Fruit fly (Drosophila melanogaster) whole organism, embryonic: ENCODE data around the gene Hrb98DE.
A peak's percentile ranks its signal among the peaks of the same experiment; 100 is the strongest.

ENCODE experiments used
- Abd-B ChIP-seq: fragments of 200-800 bp; sonication (Bioruptor generic); optimal IDR thresholded peaks from 2 replicates; lab custom pipeline; 2018; ENCODE audit warnings: missing biosample characterization, mild to moderate bottlenecking, missing genetic modification characterization, moderate library complexity
- Adf1 ChIP-seq: fragments of 200-800 bp; sonication (Bioruptor generic); IDR thresholded peaks from 2 replicates; pipeline ENCODE4 v1.3.6; 2022; ENCODE audit warnings: missing biosample characterization, missing genetic modification characterization
- Antp ChIP-seq: fragments of 200-800 bp; sonication (Bioruptor generic); optimal IDR thresholded peaks from 3 replicates; lab custom pipeline; 2016; ENCODE audit warnings: missing biosample characterization, missing genetic modification characterization
- Asciz ChIP-seq: fragments of 200-800 bp; sonication (Bioruptor generic); optimal IDR thresholded peaks from 2 replicates; lab custom pipeline; 2017; ENCODE audit warnings: missing biosample characterization, mild to moderate bottlenecking, missing genetic modification characterization, missing genetic modification reagents
- CG10321 ChIP-seq: fragments of 200-800 bp; sonication (Bioruptor generic); IDR thresholded peaks from 2 replicates; pipeline ENCODE4 v1.3.6; 2022; ENCODE audit warnings: missing biosample characterization, missing genetic modification characterization
- CG10366 ChIP-seq: fragments of 200-800 bp; sonication (Bioruptor generic); IDR thresholded peaks from 2 replicates; pipeline ENCODE4 v1.3.6; 2022; ENCODE audit warnings: missing biosample characterization, missing genetic modification characterization
- CG10959 ChIP-seq: fragments of 200-800 bp; sonication (Bioruptor generic); IDR thresholded peaks from 2 replicates; pipeline ENCODE4 v1.3.6; 2022; ENCODE audit warnings: missing biosample characterization, missing genetic modification characterization
- CG11093 ChIP-seq: fragments of 200-800 bp; sonication (Bioruptor generic); IDR thresholded peaks from 3 replicates; pipeline ENCODE4 v1.3.6; 2022; ENCODE audit warnings: missing biosample characterization, missing genetic modification characterization
- CG11695 ChIP-seq: fragments of 200-800 bp; sonication (Bioruptor generic); IDR thresholded peaks from 3 replicates; pipeline ENCODE4 v1.3.6; 2022; ENCODE audit warnings: missing biosample characterization, missing genetic modification characterization
- CG13624 ChIP-seq: fragments of 200-800 bp; sonication (Bioruptor generic); optimal IDR thresholded peaks from 2 replicates; lab custom pipeline; 2016; ENCODE audit warnings: missing biosample characterization, missing genetic modification characterization
- CG14860 ChIP-seq: fragments of 200-800 bp; sonication (Bioruptor generic); IDR thresholded peaks from 3 replicates; pipeline ENCODE4 v1.3.6; 2022; ENCODE audit warnings: missing biosample characterization, missing genetic modification characterization; ENCODE audit not compliant: partially characterized antibody
- CG17328 ChIP-seq: fragments of 200-800 bp; sonication (Bioruptor generic); IDR thresholded peaks from 2 replicates; pipeline ENCODE4 v1.3.6; 2022; ENCODE audit warnings: missing biosample characterization, missing genetic modification characterization
- CG17568 ChIP-seq: fragments of 200-800 bp; sonication (Bioruptor generic); optimal IDR thresholded peaks from 2 replicates; lab custom pipeline; 2018; ENCODE audit warnings: missing biosample characterization, mild to moderate bottlenecking, missing genetic modification characterization, moderate library complexity
- CG32772 ChIP-seq: fragments of 200-800 bp; sonication (Bioruptor generic); IDR thresholded peaks from 2 replicates; pipeline ENCODE4 v1.3.6; 2022; ENCODE audit warnings: missing biosample characterization, missing genetic modification characterization
- CG6654 ChIP-seq: fragments of 200-800 bp; sonication (Bioruptor generic); optimal IDR thresholded peaks from 2 replicates; lab custom pipeline; 2017; ENCODE audit warnings: missing biosample characterization, mild to moderate bottlenecking, missing genetic modification characterization
- CG8281 ChIP-seq: fragments of 200-800 bp; sonication (Bioruptor generic); optimal IDR thresholded peaks from 2 replicates; lab custom pipeline; 2018; ENCODE audit warnings: missing biosample characterization, mild to moderate bottlenecking, missing genetic modification characterization, moderate library complexity
- Fer1 ChIP-seq: fragments of 200-800 bp; sonication (Bioruptor generic); optimal IDR thresholded peaks from 2 replicates; lab custom pipeline; 2017; ENCODE audit warnings: missing biosample characterization, mild to moderate bottlenecking, missing genetic modification characterization
- Fer3 ChIP-seq: fragments of 200-800 bp; sonication (Bioruptor generic); optimal IDR thresholded peaks from 2 replicates; lab custom pipeline; 2018; ENCODE audit warnings: missing biosample characterization, mild to moderate bottlenecking, missing genetic modification characterization, moderate library complexity
- HHEX ChIP-seq: fragments of 200-800 bp; sonication (Bioruptor generic); optimal IDR thresholded peaks from 3 replicates; lab custom pipeline; 2017; ENCODE audit warnings: missing biosample characterization, mild to moderate bottlenecking, missing genetic modification characterization, missing genetic modification reagents
- Hand ChIP-seq: fragments of 200-800 bp; sonication (Bioruptor generic); optimal IDR thresholded peaks from 2 replicates; lab custom pipeline; 2017; ENCODE audit warnings: mild to moderate bottlenecking, missing biosample characterization, missing genetic modification reagents, missing genetic modification characterization
- Hmx ChIP-seq: fragments of 200-800 bp; sonication (Bioruptor generic); optimal IDR thresholded peaks from 2 replicates; lab custom pipeline; 2016; ENCODE audit warnings: missing biosample characterization, missing genetic modification characterization
- Lim3 ChIP-seq: fragments of 200-800 bp; sonication (Bioruptor generic); IDR thresholded peaks from 2 replicates; pipeline ENCODE4 v1.3.6; 2022; ENCODE audit warnings: missing biosample characterization, missing genetic modification characterization
- MTF-1 ChIP-seq: fragments of 200-800 bp; sonication (Bioruptor generic); optimal IDR thresholded peaks from 2 replicates; lab custom pipeline; 2018; ENCODE audit warnings: missing biosample characterization, mild to moderate bottlenecking, missing genetic modification characterization, borderline replicate concordance
- Max ChIP-seq: fragments of 200-800 bp; sonication (Bioruptor generic); optimal IDR thresholded peaks from 2 replicates; lab custom pipeline; 2016; ENCODE audit warnings: missing biosample characterization, mild to moderate bottlenecking, missing genetic modification characterization
- NfI ChIP-seq: fragments of 200-800 bp; sonication (Bioruptor generic); optimal IDR thresholded peaks from 3 replicates; lab custom pipeline; 2018; ENCODE audit warnings: missing biosample characterization, mild to moderate bottlenecking, missing genetic modification characterization, moderate library complexity
- Rx ChIP-seq: fragments of 200-800 bp; sonication (Bioruptor generic); IDR thresholded peaks from 2 replicates; pipeline ENCODE4 v1.3.6; 2022; ENCODE audit warnings: missing biosample characterization, missing genetic modification characterization
- Spps ChIP-seq: fragments of 200-800 bp; sonication (Bioruptor generic); optimal IDR thresholded peaks from 2 replicates; lab custom pipeline; 2018; ENCODE audit warnings: missing biosample characterization, mild to moderate bottlenecking, missing genetic modification characterization
- az2 ChIP-seq: fragments of 200-800 bp; sonication (Bioruptor generic); optimal IDR thresholded peaks from 3 replicates; lab custom pipeline; 2016; ENCODE audit warnings: missing biosample characterization, missing genetic modification characterization
- bbx ChIP-seq: fragments of 200-800 bp; sonication (Bioruptor generic); IDR thresholded peaks from 2 replicates; pipeline ENCODE4 v1.3.6; 2022; ENCODE audit warnings: missing biosample characterization, missing genetic modification characterization; ENCODE audit not compliant: partially characterized antibody
- bsh ChIP-seq, 2 experiments: fragments of 200-800 bp; sonication (Bioruptor generic); optimal IDR thresholded peaks; 2 replicates each; lab custom pipeline; 2017 to 2018; ENCODE audit warnings: mild to moderate bottlenecking in 2 of 2, missing biosample characterization in 2 of 2, missing genetic modification characterization in 2 of 2, moderate library complexity in 1 of 2
- cas ChIP-seq: fragments of 200-800 bp; sonication (Bioruptor generic); IDR thresholded peaks from 2 replicates; pipeline ENCODE4 v1.3.6; 2022; ENCODE audit warnings: missing biosample characterization, missing genetic modification characterization
- cato ChIP-seq: fragments of 200-800 bp; sonication (Bioruptor generic); optimal IDR thresholded peaks from 2 replicates; lab custom pipeline; 2016; ENCODE audit warnings: missing biosample characterization, missing genetic modification characterization, borderline replicate concordance
- cg ChIP-seq: fragments of 200-800 bp; sonication (Bioruptor generic); optimal IDR thresholded peaks from 3 replicates; lab custom pipeline; 2019; ENCODE audit warnings: missing biosample characterization, mild to moderate bottlenecking, missing genetic modification characterization, moderate library complexity
- chif ChIP-seq, 2 experiments: fragments of 200-800 bp; sonication (Bioruptor generic); optimal IDR thresholded peaks; 3 replicates each; lab custom pipeline; 2016; ENCODE audit warnings: missing biosample characterization in 2 of 2, missing genetic modification characterization in 2 of 2
- dati ChIP-seq: fragments of 200-800 bp; sonication (Bioruptor generic); IDR thresholded peaks from 2 replicates; pipeline ENCODE4 v1.3.6; 2022; ENCODE audit warnings: missing biosample characterization, missing genetic modification characterization
- dmrt11E ChIP-seq: fragments of 200-800 bp; sonication (Bioruptor generic); optimal IDR thresholded peaks from 3 replicates; lab custom pipeline; 2018; ENCODE audit warnings: missing biosample characterization, mild to moderate bottlenecking, missing genetic modification characterization, moderate library complexity
- fru ChIP-seq: fragments of >200 bp; optimal IDR thresholded peaks from 2 replicates; lab custom pipeline; 2017
- gfzf ChIP-seq: fragments of 200-800 bp; sonication (Bioruptor generic); optimal IDR thresholded peaks from 2 replicates; lab custom pipeline; 2016; ENCODE audit warnings: missing biosample characterization, mild to moderate bottlenecking, missing genetic modification characterization, moderate library complexity
- ham ChIP-seq: fragments of 200-800 bp; sonication (Bioruptor generic); IDR thresholded peaks from 2 replicates; pipeline ENCODE4 v1.3.6; 2022; ENCODE audit warnings: missing biosample characterization, missing genetic modification characterization
- hth ChIP-seq: fragments of >200 bp; optimal IDR thresholded peaks from 2 replicates; lab custom pipeline; 2017; ENCODE audit warnings: inconsistent platforms
- jigr1 ChIP-seq: fragments of 200-800 bp; sonication (Bioruptor generic); IDR thresholded peaks from 3 replicates; pipeline ENCODE4 v1.3.6; 2022; ENCODE audit warnings: missing biosample characterization, missing genetic modification characterization
- mld ChIP-seq: fragments of 200-800 bp; sonication (Bioruptor generic); IDR thresholded peaks from 3 replicates; pipeline ENCODE4 v1.3.6; 2022; ENCODE audit warnings: missing biosample characterization, missing genetic modification characterization; ENCODE audit not compliant: partially characterized antibody
- pfk ChIP-seq: fragments of 200-800 bp; sonication (Bioruptor generic); optimal IDR thresholded peaks from 2 replicates; lab custom pipeline; 2018; ENCODE audit warnings: missing biosample characterization, mild to moderate bottlenecking, missing genetic modification characterization, moderate library complexity
- pho ChIP-seq: fragments of 200-800 bp; sonication (Bioruptor generic); optimal IDR thresholded peaks from 2 replicates; lab custom pipeline; 2016; ENCODE audit warnings: missing biosample characterization, missing genetic modification characterization
- slbo ChIP-seq: fragments of 200-800 bp; sonication (Bioruptor generic); IDR thresholded peaks from 2 replicates; pipeline ENCODE4 v1.3.6; 2022; ENCODE audit warnings: missing biosample characterization, missing genetic modification characterization
- sr ChIP-seq: fragments of 200-800 bp; sonication (Bioruptor generic); IDR thresholded peaks from 3 replicates; pipeline ENCODE4 v1.3.6; 2022; ENCODE audit warnings: missing biosample characterization, missing genetic modification characterization
- trh ChIP-seq: fragments of 200-800 bp; sonication (Bioruptor generic); optimal IDR thresholded peaks from 2 replicates; lab custom pipeline; 2016; ENCODE audit warnings: missing biosample characterization, missing genetic modification characterization
- unpg ChIP-seq: fragments of 200-800 bp; sonication (Bioruptor generic); optimal IDR thresholded peaks from 3 replicates; lab custom pipeline; 2018; ENCODE audit warnings: missing biosample characterization, mild to moderate bottlenecking, missing genetic modification characterization, moderate library complexity
- vnd ChIP-seq: fragments of 200-800 bp; sonication (Bioruptor generic); IDR thresholded peaks from 3 replicates; pipeline ENCODE4 v1.3.6; 2022; ENCODE audit warnings: missing biosample characterization, missing genetic modification characterization; ENCODE audit not compliant: partially characterized antibody

Hrb98DE gene

dm6 chr3R:28599238-28600127 lies at the start of gene Hrb98DE, which contains the start of gene Noa36 (continued):
- TF ChIP-seq CG10366 (GFP tag; lab: Robert Waterston, UW) (no peak; the same call in 1 of the 2 replicates), CG14860 (GFP tag; lab: Robert Waterston, UW) (no peak), hth (lab: Kevin White, UChicago) (no peak), CG13624 (GFP tag; lab: Kevin White, UChicago) (peak; percentile 16), gfzf (GFP tag; lab: Kevin White, UChicago) (peak; percentile 75), CG32772 (GFP tag; lab: Robert Waterston, UW) (peak; percentile 40; the same call in 1 of the 2 replicates), Spps (no peak), CG10959 (GFP tag; lab: Robert Waterston, UW) (no peak; the same call in 1 of the 2 replicates), fru (no peak), Fer1 (no peak), cato (GFP tag; lab: Kevin White, UChicago) (no peak), CG11093 (GFP tag; lab: Robert Waterston, UW) (peak; percentile 50; the same call in 1 of the 3 replicates), Asciz (GFP tag; lab: Kevin White, UChicago) (no peak), dati (GFP tag; lab: Robert Waterston, UW) (no peak), bbx (peak; percentile 14; the same call in 1 of the 2 replicates), NfI (peak; percentile 62), MTF-1 (GFP tag; lab: Kevin White, UChicago) (peak; percentile 13), slbo (GFP tag; lab: Robert Waterston, UW) (peak; percentile 81), Fer3 (tag; lab: Kevin White, UChicago) (peak; percentile 10), Abd-B (GFP tag; lab: Kevin White, UChicago) (peak; percentile 74), dmrt11E (tag; lab: Kevin White, UChicago) (peak; percentile 1), mld (GFP tag; lab: Robert Waterston, UW) (no peak), CG17328 (GFP tag; lab: Robert Waterston, UW) (0 out of 2 replicates have a peak, but pooled peaks have one; percentile 35), Hand (no peak), CG10321 (GFP tag; lab: Robert Waterston, UW) (no peak), pho (GFP tag; lab: Kevin White, UChicago) (peak; percentile 16), cas (no peak), pfk (no peak), Rx (no peak), trh (no peak), vnd (GFP tag; lab: Robert Waterston, UW) (no peak), cg (GFP tag; lab: Kevin White, UChicago) (no peak), az2 (GFP tag; lab: Kevin White, UChicago) (peak; percentile 49), unpg (no peak), CG6654 (GFP tag; lab: Kevin White, UChicago) (no peak), Lim3 (GFP tag; lab: Robert Waterston, UW) (no peak), Hmx (GFP tag; lab: Kevin White, UChicago) (no peak), jigr1 (no peak), ham (GFP tag; lab: Robert Waterston, UW) (no peak), chif (GFP tag; optimal IDR thresholded peaks at IDR 0.05; lab: Kevin White, UChicago) (peak; percentile 20 to 57), CG8281 (tag; lab: Kevin White, UChicago) (no peak), CG17568 (GFP tag; lab: Kevin White, UChicago) (no peak), Antp (peak; percentile 0), Max (GFP tag; lab: Kevin White, UChicago) (peak; percentile 1), HHEX (GFP tag; lab: Kevin White, UChicago) (no peak), CG11695 (GFP tag; lab: Robert Waterston, UW) (no peak), bsh (GFP tag; optimal IDR thresholded peaks at IDR 0.05; lab: Kevin White, UChicago) (peak in 1 of 2 experiments; percentile 7), sr (GFP tag; lab: Robert Waterston, UW) (no peak), Adf1 (GFP tag; lab: Robert Waterston, UW) (no peak)
